Worm (Caenorhabditis elegans) whole organism, young adult: ENCODE results near the gene hda-4.

Experiments
- B0261.1 ChIP-seq: sonication (generic microtip); optimal IDR thresholded peaks from 2 replicates; lab custom pipeline; 2016; ENCODE audit warnings: mild to moderate bottlenecking, missing genetic modification characterization, moderate library complexity, missing compliant biosample characterization
- C17E4.6 ChIP-seq: fragments of 200-800 bp; sonication (Bioruptor generic); IDR thresholded peaks from 2 replicates; pipeline ENCODE4 v1.3.6; 2022; ENCODE audit warnings: missing genetic modification reagents, missing genetic modification characterization, missing compliant biosample characterization
- F10E7.11 ChIP-seq: sonication (generic microtip); optimal IDR thresholded peaks from 2 replicates; lab custom pipeline; 2017; ENCODE audit warnings: mild to moderate bottlenecking, missing genetic modification characterization, moderate library complexity, missing compliant biosample characterization
- F23B12.7 ChIP-seq: sonication (generic microtip); optimal IDR thresholded peaks from 2 replicates; lab custom pipeline; 2017; ENCODE audit warnings: missing genetic modification characterization, mild to moderate bottlenecking, missing compliant biosample characterization, antibody characterized with exemption, moderate library complexity; ENCODE audit not compliant: insufficient read depth
- F33H1.4 ChIP-seq: fragments of 200-800 bp; sonication (Bioruptor generic); IDR thresholded peaks from 2 replicates; pipeline ENCODE4 v1.3.6; 2022; ENCODE audit warnings: missing genetic modification reagents, missing genetic modification characterization, missing compliant biosample characterization
- K11D2.4 ChIP-seq: fragments of 200-800 bp; sonication (Bioruptor generic); IDR thresholded peaks from 2 replicates; pipeline ENCODE4 v1.3.6; 2022; ENCODE audit warnings: missing genetic modification reagents, missing genetic modification characterization, missing compliant biosample characterization
- T07F8.4 ChIP-seq: sonication (generic microtip); optimal IDR thresholded peaks from 2 replicates; lab custom pipeline; 2016; ENCODE audit warnings: mild to moderate bottlenecking, missing genetic modification characterization, moderate library complexity, missing compliant biosample characterization
- Y56A3A.18 ChIP-seq: fragments of 200-800 bp; sonication (Bioruptor generic); IDR thresholded peaks from 2 replicates; pipeline ENCODE4 v1.3.6; 2022; ENCODE audit warnings: missing genetic modification reagents, missing genetic modification characterization, missing compliant biosample characterization
- Y79H2A.3 ChIP-seq: fragments of 200-800 bp; sonication (Bioruptor generic); conservative IDR thresholded peaks from 2 replicates; pipeline ENCODE4 v1.3.6; 2022; ENCODE audit warnings: missing genetic modification reagents, missing genetic modification characterization, missing compliant biosample characterization
- Y95B8A.8 ChIP-seq: fragments of 200-800 bp; sonication (Bioruptor generic); IDR thresholded peaks from 2 replicates; pipeline ENCODE4 v1.3.6; 2022; ENCODE audit warnings: missing genetic modification reagents, missing genetic modification characterization, missing compliant biosample characterization
- attf-3 ChIP-seq: fragments of 200-800 bp; sonication (Bioruptor generic); conservative IDR thresholded peaks from 2 replicates; pipeline ENCODE4 v1.3.6; 2022; ENCODE audit warnings: missing genetic modification reagents, missing genetic modification characterization, missing compliant biosample characterization
- bed-1 ChIP-seq: fragments of 200-800 bp; sonication (Bioruptor generic); IDR thresholded peaks from 2 replicates; pipeline ENCODE4 v1.3.6; 2022; ENCODE audit warnings: missing genetic modification reagents, missing genetic modification characterization, missing compliant biosample characterization
- ccch-3 ChIP-seq: fragments of 200-800 bp; sonication (Bioruptor generic); optimal IDR thresholded peaks from 2 replicates; lab custom pipeline; 2018; ENCODE audit warnings: mild to moderate bottlenecking, missing genetic modification characterization, missing compliant biosample characterization
- ceh-40 ChIP-seq: fragments of 200-800 bp; sonication (Bioruptor generic); IDR thresholded peaks from 2 replicates; pipeline ENCODE4 v1.3.6; 2022; ENCODE audit warnings: missing genetic modification characterization, missing compliant biosample characterization
- efl-1 ChIP-seq: fragments of 150-350 bp; optimal IDR thresholded peaks from 2 replicates; lab custom pipeline; 2014; ENCODE audit warnings: missing biosample characterization, missing genetic modification reagents, missing genetic modification characterization
- ekl-4 ChIP-seq: fragments of 200-800 bp; sonication (Bioruptor generic); IDR thresholded peaks from 2 replicates; pipeline ENCODE4 v1.3.6; 2022; ENCODE audit warnings: missing genetic modification reagents, missing genetic modification characterization, missing compliant biosample characterization
- fkh-3 ChIP-seq: sonication (generic microtip); optimal IDR thresholded peaks from 2 replicates; lab custom pipeline; 2016; ENCODE audit warnings: mild to moderate bottlenecking, missing genetic modification characterization, missing compliant biosample characterization
- hmg-20 ChIP-seq: fragments of 200-800 bp; sonication (Bioruptor generic); IDR thresholded peaks from 2 replicates; pipeline ENCODE4 v1.3.6; 2022; ENCODE audit warnings: missing genetic modification reagents, missing genetic modification characterization, missing compliant biosample characterization
- hrde-1 ChIP-seq: sonication (generic microtip); optimal IDR thresholded peaks from 2 replicates; lab custom pipeline; 2016; ENCODE audit warnings: missing genetic modification characterization, mild to moderate bottlenecking, missing compliant biosample characterization, moderate library complexity, missing genotype, missing genetic modification reagents, borderline replicate concordance
- lag-1 ChIP-seq: fragments of 200-800 bp; sonication (Bioruptor generic); IDR thresholded peaks from 2 replicates; pipeline ENCODE4 v1.3.6; 2022; ENCODE audit warnings: missing genetic modification reagents, missing genetic modification characterization, missing compliant biosample characterization
- let-607 ChIP-seq, 2 experiments: fragments of 200-800 bp in 1 of 2; sonication (Bioruptor generic) in 1 of 2; sonication (generic microtip) in 1 of 2; optimal IDR thresholded peaks; 2 replicates each; lab custom pipeline; 2016 to 2018; ENCODE audit warnings: mild to moderate bottlenecking in 2 of 2, missing compliant biosample characterization in 2 of 2, missing genetic modification characterization in 2 of 2, moderate library complexity in 2 of 2, missing genotype in 1 of 2
- lin-35 ChIP-seq, 3 experiments: fragments of 150-350 bp in 2 of 3; sonication (generic microtip) in 1 of 3; optimal IDR thresholded peaks; 2 replicates each; lab custom pipeline; 2014 to 2018; ENCODE audit warnings: missing biosample characterization in 3 of 3, missing genetic modification characterization in 3 of 3, missing genetic modification reagents in 3 of 3
- lin-40 ChIP-seq: sonication (generic microtip); optimal IDR thresholded peaks from 2 replicates; lab custom pipeline; 2016; ENCODE audit warnings: missing genetic modification characterization, mild to moderate bottlenecking, missing compliant biosample characterization, missing genotype, missing genetic modification reagents
- lin-54 ChIP-seq: fragments of 200-800 bp; sonication (Bioruptor generic); optimal IDR thresholded peaks from 2 replicates; lab custom pipeline; 2018; ENCODE audit warnings: mild to moderate bottlenecking, missing genetic modification characterization, missing compliant biosample characterization
- madf-3 ChIP-seq: fragments of 200-800 bp; sonication (Bioruptor generic); IDR thresholded peaks from 2 replicates; pipeline ENCODE4 v1.3.6; 2022; ENCODE audit warnings: missing genetic modification reagents, missing genetic modification characterization, missing compliant biosample characterization
- mcd-1 ChIP-seq: fragments of 200-800 bp; sonication (Bioruptor generic); IDR thresholded peaks from 2 replicates; pipeline ENCODE4 v1.3.6; 2022; ENCODE audit warnings: missing genetic modification reagents, missing genetic modification characterization, missing compliant biosample characterization
- mxl-1 ChIP-seq: sonication (generic microtip); optimal IDR thresholded peaks from 2 replicates; lab custom pipeline; 2016; ENCODE audit warnings: missing genetic modification characterization, missing compliant biosample characterization
- nhr-120 ChIP-seq: fragments of 200-800 bp; sonication (Bioruptor generic); IDR thresholded peaks from 2 replicates; pipeline ENCODE4 v1.3.6; 2022; ENCODE audit warnings: missing genetic modification characterization, missing compliant biosample characterization
- pha-4 ChIP-seq: fragments of 150-350 bp; sonication (generic microtip); optimal IDR thresholded peaks from 2 replicates; lab custom pipeline; 2014; ENCODE audit warnings: missing biosample characterization, missing genetic modification reagents, missing genetic modification characterization
- rcor-1 ChIP-seq: fragments of 200-800 bp; sonication (Bioruptor generic); IDR thresholded peaks from 2 replicates; pipeline ENCODE4 v1.3.6; 2022; ENCODE audit warnings: missing genetic modification reagents, missing genetic modification characterization, missing compliant biosample characterization
- rpc-1 ChIP-seq, 2 experiments: fragments of 150-350 bp in 1 of 2; sonication (generic microtip) in 1 of 2; optimal IDR thresholded peaks; 2 replicates each; lab custom pipeline; 2014 to 2018; ENCODE audit warnings: missing biosample characterization in 1 of 2, missing genetic modification characterization in 1 of 2, missing genetic modification reagents in 1 of 2, missing genotype in 1 of 2
- sdz-38 ChIP-seq: sonication (generic microtip); optimal IDR thresholded peaks from 2 replicates; lab custom pipeline; 2016; ENCODE audit warnings: missing genotype, missing genetic modification characterization, missing compliant biosample characterization
- snpc-1.1 ChIP-seq: sonication (generic microtip); optimal IDR thresholded peaks from 2 replicates; lab custom pipeline; 2017; ENCODE audit warnings: missing genetic modification characterization, mild to moderate bottlenecking, missing compliant biosample characterization, antibody characterized with exemption, moderate library complexity, missing genotype, missing genetic modification reagents; ENCODE audit not compliant: insufficient read depth
- snpc-3.4 ChIP-seq: sonication (generic microtip); optimal IDR thresholded peaks from 2 replicates; lab custom pipeline; 2017; ENCODE audit warnings: missing genetic modification characterization, mild to moderate bottlenecking, missing compliant biosample characterization, antibody characterized with exemption, moderate library complexity, missing genotype, missing genetic modification reagents
- snpc-4 ChIP-seq, 5 experiments: fragments of 150-350 bp in 1 of 5; sonication (generic microtip) in 4 of 5; optimal IDR thresholded peaks; 2 replicates each; lab custom pipeline; 2014 to 2018; ENCODE audit warnings: missing genetic modification characterization in 5 of 5, missing biosample characterization in 3 of 5, antibody characterized with exemption in 2 of 5, mild to moderate bottlenecking in 2 of 5, missing compliant biosample characterization in 2 of 5, missing genotype in 2 of 5, moderate library complexity in 2 of 5, missing genetic modification reagents in 1 of 5
- somi-1 ChIP-seq: fragments of 200-800 bp; sonication (Bioruptor generic); optimal IDR thresholded peaks from 2 replicates; lab custom pipeline; 2018; ENCODE audit warnings: mild to moderate bottlenecking, missing genetic modification characterization, missing compliant biosample characterization
- sptf-2 ChIP-seq: fragments of 200-800 bp; sonication (Bioruptor generic); optimal IDR thresholded peaks from 2 replicates; lab custom pipeline; 2018; ENCODE audit warnings: mild to moderate bottlenecking, missing genetic modification characterization, missing compliant biosample characterization
- tbx-9 ChIP-seq: sonication (generic microtip); optimal IDR thresholded peaks from 2 replicates; lab custom pipeline; 2016; ENCODE audit warnings: borderline replicate concordance, missing genetic modification characterization, inconsistent platforms, missing compliant biosample characterization
- unc-130 ChIP-seq: sonication (generic microtip); optimal IDR thresholded peaks from 2 replicates; lab custom pipeline; 2016; ENCODE audit warnings: missing genetic modification reagents, missing genetic modification characterization, missing compliant biosample characterization
- zfh-2 ChIP-seq: fragments of 200-800 bp; sonication (Bioruptor generic); conservative IDR thresholded peaks from 2 replicates; pipeline ENCODE4 v1.3.6; 2022; ENCODE audit warnings: missing genetic modification reagents, missing genetic modification characterization, missing compliant biosample characterization
- zim-3 ChIP-seq: sonication (generic microtip); optimal IDR thresholded peaks from 2 replicates; lab custom pipeline; 2017; ENCODE audit warnings: mild to moderate bottlenecking, missing genetic modification characterization, moderate library complexity, missing compliant biosample characterization

The hda-4 gene

ce11 chrX:16705607-16706006 is 23.8 kb upstream of the hda-4 start:
- TF ChIP-seq lin-40 (tag; lab: Kevin White, UChicago) = no peak
- TF ChIP-seq, all 124 proteins: peak for 0

ce11 chrX:16711381-16711780 is 18.0 kb upstream of the hda-4 start, which contains the start of gene lgc-53:
lgc-53 (plus strand) TSS chrX:16711681.
- no peak for TF ChIP-seq B0261.1
- TF ChIP-seq let-607 (tag; optimal IDR thresholded peaks at IDR 0.05; lab: Kevin White, UChicago) = no peak
- TF ChIP-seq K11D2.4 (GFP tag; lab: Robert Waterston, UW) = no peak
- TF ChIP-seq mcd-1 (GFP tag; lab: Robert Waterston, UW) = no peak
- TF ChIP-seq hmg-20 (GFP tag; lab: Robert Waterston, UW) = no peak
- no peak for TF ChIP-seq madf-3 (GFP tag; lab: Robert Waterston, UW)
- no peak for TF ChIP-seq pha-4 (tag; lab: Kevin White, UChicago)
- TF ChIP-seq zfh-2 (GFP tag; lab: Robert Waterston, UW) = no peak
- no peak for TF ChIP-seq nhr-120
- no peak for TF ChIP-seq Y56A3A.18 (GFP tag; lab: Robert Waterston, UW)
- no peak for TF ChIP-seq ccch-3 (GFP tag; lab: Kevin White, UChicago)
- no peak for TF ChIP-seq Y79H2A.3 (GFP tag; lab: Robert Waterston, UW)
- no peak for TF ChIP-seq efl-1 (GFP tag; lab: Kevin White, UChicago)
- TF ChIP-seq F10E7.11 (tag; lab: Kevin White, UChicago) = no peak
- TF ChIP-seq fkh-3 (tag; lab: Kevin White, UChicago) = no peak
- no peak for TF ChIP-seq lin-35 (GFP tag; optimal IDR thresholded peaks at IDR 0.05; lab: Kevin White, UChicago)
- TF ChIP-seq bed-1 (GFP tag; lab: Robert Waterston, UW) = no peak
- TF ChIP-seq Y95B8A.8 (GFP tag; lab: Robert Waterston, UW) = no peak
- TF ChIP-seq C17E4.6 (GFP tag; lab: Robert Waterston, UW) = no peak
- no peak for TF ChIP-seq attf-3 (GFP tag; lab: Robert Waterston, UW)

ce11 chrX:16715938-16716337 is 13.4 kb upstream of the hda-4 start:
- TF ChIP-seq unc-130 (GFP tag; lab: Kevin White, UChicago) = no peak
- peak; percentile 62 for TF ChIP-seq zfh-2 (GFP tag; lab: Robert Waterston, UW)

DNA sequence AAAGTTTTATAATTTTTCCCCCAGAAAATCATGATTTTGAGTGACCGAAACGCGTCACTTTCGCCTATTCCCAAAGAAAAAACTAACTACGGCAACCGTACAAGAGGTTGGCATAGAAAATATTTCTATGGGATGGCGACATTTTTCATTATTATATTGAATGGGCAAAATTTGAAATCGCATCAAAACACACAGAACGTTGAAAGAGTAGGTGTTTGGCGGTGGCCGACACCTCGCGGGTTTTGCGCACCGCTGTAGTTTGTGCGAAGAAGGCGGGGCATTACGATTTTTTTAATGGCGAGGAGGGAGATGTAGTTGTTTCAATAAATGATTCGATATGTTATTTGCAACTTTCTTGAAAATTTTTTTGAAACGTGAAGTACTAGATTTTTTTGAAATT is 7.4 kb upstream of the hda-4 start:
- no peak for TF ChIP-seq lin-35 (GFP tag; optimal IDR thresholded peaks at IDR 0.05; lab: Kevin White, UChicago)
- no peak for TF ChIP-seq zfh-2 (GFP tag; lab: Robert Waterston, UW)
- TF ChIP-seq rcor-1 (GFP tag; lab: Robert Waterston, UW) = 0 out of 2 replicates have a peak, but pooled peaks have one; percentile 31
- TF ChIP-seq lag-1 = no peak
- no peak for TF ChIP-seq B0261.1
- TF ChIP-seq snpc-1.1 (tag; lab: Kevin White, UChicago) = peak; percentile 95
- TF ChIP-seq T07F8.4 (tag; lab: Kevin White, UChicago) = no peak
- no peak for TF ChIP-seq somi-1 (GFP tag; lab: Kevin White, UChicago)
- TF ChIP-seq hmg-20 (GFP tag; lab: Robert Waterston, UW) = no peak
- TF ChIP-seq sptf-2 (GFP tag; lab: Kevin White, UChicago) = no peak
- peak; percentile 93 for TF ChIP-seq snpc-3.4 (tag; lab: Kevin White, UChicago)
- no peak for TF ChIP-seq rpc-1 (optimal IDR thresholded peaks at IDR 0.05; lab: Kevin White, UChicago)
- peak; percentile 7 for TF ChIP-seq rpc-1 (tag; optimal IDR thresholded peaks at IDR 0.05; lab: Kevin White, UChicago)
- TF ChIP-seq lin-54 (GFP tag; lab: Kevin White, UChicago) = no peak
- no peak for TF ChIP-seq F23B12.7 (tag; lab: Kevin White, UChicago)
- TF ChIP-seq snpc-4 (GFP tag; optimal IDR thresholded peaks at IDR 0.05; lab: Kevin White, UChicago) = peak; percentile 96
- TF ChIP-seq snpc-4 (tag; optimal IDR thresholded peaks at IDR 0.05; lab: Kevin White, UChicago) = peak; percentile 81 to 96 (median 94)
- no peak for TF ChIP-seq tbx-9 (tag; lab: Kevin White, UChicago)
- no peak for TF ChIP-seq zim-3
- TF ChIP-seq hrde-1 (tag; lab: Kevin White, UChicago) = peak; percentile 29
- no peak for TF ChIP-seq ekl-4 (GFP tag; lab: Robert Waterston, UW)
- no peak for TF ChIP-seq ceh-40 (GFP tag; lab: Robert Waterston, UW)
- TF ChIP-seq F33H1.4 = no peak
- no peak for TF ChIP-seq sdz-38 (tag; lab: Kevin White, UChicago)
- TF ChIP-seq mxl-1 (tag; lab: Kevin White, UChicago) = no peak
